Fruit fly (Drosophila melanogaster): Measurements from ENCODE around the gene CG5013.

CG5013 gene

dm6 chr3R:16071689-16072580 lies 22.5 kb downstream of the CG5013 start:
- peak; percentile 90 for TF ChIP-seq CG3919 (GFP tag; optimal IDR thresholded peaks at IDR 0.05)
- TF ChIP-seq CG6808 (GFP tag; optimal IDR thresholded peaks at IDR 0.05), result peak; percentile 72
- TF ChIP-seq salr (GFP tag; optimal IDR thresholded peaks at IDR 0.05), result peak in 1 of 2 experiments; percentile 87
- peak; percentile 75 for TF ChIP-seq Sox102F (GFP tag; optimal IDR thresholded peaks at IDR 0.05)
- TF ChIP-seq fd85E (GFP tag; optimal IDR thresholded peaks at IDR 0.05), result no peak
- TF ChIP-seq fkh (GFP tag; optimal IDR thresholded peaks at IDR 0.05), result no peak
- peak; percentile 89 for TF ChIP-seq eg (GFP tag; IDR thresholded peaks at IDR 0.05)
- TF ChIP-seq CG6276 (GFP tag; optimal IDR thresholded peaks at IDR 0.05), result no peak
- TF ChIP-seq dac (GFP tag; optimal IDR thresholded peaks at IDR 0.05), result no peak
- peak; percentile 88 for TF ChIP-seq Eip75B (GFP tag; optimal IDR thresholded peaks at IDR 0.05)
- TF ChIP-seq CG11902 (GFP tag; optimal IDR thresholded peaks at IDR 0.05), result peak; percentile 0
- TF ChIP-seq Eip78C (GFP tag), result peak; percentile 98
- TF ChIP-seq CG11294 (GFP tag; IDR thresholded peaks at IDR 0.05), result peak; percentile 66
- peak; percentile 33 for TF ChIP-seq Hr39 (GFP tag; optimal IDR thresholded peaks at IDR 0.05)
- TF ChIP-seq svp (GFP tag), result no peak
- TF ChIP-seq achi (GFP tag; optimal IDR thresholded peaks at IDR 0.05), result peak; percentile 91
- no peak for TF ChIP-seq vri (GFP tag; optimal IDR thresholded peaks at IDR 0.05)
- no peak for TF ChIP-seq CG1621 (tag; optimal IDR thresholded peaks at IDR 0.05)
- TF ChIP-seq Eip93F (GFP tag; optimal IDR thresholded peaks at IDR 0.05), result no peak
- TF ChIP-seq Blimp-1 (GFP tag; optimal IDR thresholded peaks at IDR 0.05), result no peak
- peak; percentile 90 for TF ChIP-seq acj6 (GFP tag; optimal IDR thresholded peaks at IDR 0.05)
- peak; percentile 81 for TF ChIP-seq Sox14 (GFP tag; optimal IDR thresholded peaks at IDR 0.05)
- TF ChIP-seq topi (GFP tag; optimal IDR thresholded peaks at IDR 0.05), result peak; percentile 73
- no peak for TF ChIP-seq CG9139 (GFP tag; optimal IDR thresholded peaks at IDR 0.05)
- peak; percentile 26 for TF ChIP-seq Sox15 (GFP tag; optimal IDR thresholded peaks at IDR 0.05)
- peak; percentile 61 to 73 for TF ChIP-seq ss (GFP tag; optimal IDR thresholded peaks at IDR 0.05)
- no peak for TF ChIP-seq CG6854 (GFP tag; optimal IDR thresholded peaks at IDR 0.05)
- peak; percentile 55 for TF ChIP-seq fd59A (GFP tag; optimal IDR thresholded peaks at IDR 0.05)
- TF ChIP-seq Hr4 (GFP tag; optimal IDR thresholded peaks at IDR 0.05), result peak; percentile 78
- peak; percentile 83 for TF ChIP-seq esn (GFP tag; optimal IDR thresholded peaks at IDR 0.05)
- TF ChIP-seq CG4318 (GFP tag; optimal IDR thresholded peaks at IDR 0.05), result no peak
- TF ChIP-seq OdsH (GFP tag; optimal IDR thresholded peaks at IDR 0.05), result peak; percentile 89
- no peak for TF ChIP-seq Hr38 (GFP tag; optimal IDR thresholded peaks at IDR 0.05)
- peak; percentile 70 for TF ChIP-seq CG8319 (GFP tag; optimal IDR thresholded peaks at IDR 0.05)
- no peak for TF ChIP-seq cyc (GFP tag; optimal IDR thresholded peaks at IDR 0.05)
- TF ChIP-seq Met (GFP tag; optimal IDR thresholded peaks at IDR 0.05), result no peak
- TF ChIP-seq CG11762 (GFP tag; optimal IDR thresholded peaks at IDR 0.05; ENCODE audit: insufficient read depth), result peak; percentile 78
- peak; percentile 86 for TF ChIP-seq CG34406 (GFP tag; optimal IDR thresholded peaks at IDR 0.05)
- TF ChIP-seq CG3032 (tag; optimal IDR thresholded peaks at IDR 0.05), result peak; percentile 83
- TF ChIP-seq CG32006 (GFP tag; optimal IDR thresholded peaks at IDR 0.05), result no peak
- no peak for TF ChIP-seq CG16779 (tag; optimal IDR thresholded peaks at IDR 0.05)
- peak; percentile 86 for TF ChIP-seq CG7368 (GFP tag; optimal IDR thresholded peaks at IDR 0.05)
- peak; percentile 84 for TF ChIP-seq pdm3 (GFP tag; optimal IDR thresholded peaks at IDR 0.05)
- peak; percentile 93 for TF ChIP-seq CG8119 (GFP tag; IDR thresholded peaks at IDR 0.05)
- peak; percentile 88 for TF ChIP-seq net (GFP tag; optimal IDR thresholded peaks at IDR 0.05)
- TF ChIP-seq Lpt (GFP tag; optimal IDR thresholded peaks at IDR 0.05), result peak; percentile 87
- TF ChIP-seq CG8632 (GFP tag; optimal IDR thresholded peaks at IDR 0.05), result peak; percentile 92
- TF ChIP-seq CG31627 (GFP tag; optimal IDR thresholded peaks at IDR 0.05), result peak; percentile 61
- peak; percentile 95 for TF ChIP-seq dsx (GFP tag; optimal IDR thresholded peaks at IDR 0.05; ENCODE audit: poor library complexity, severe bottlenecking)
- no peak for TF ChIP-seq Ets21C (GFP tag; optimal IDR thresholded peaks at IDR 0.05)
